Fruit fly (Drosophila melanogaster) whole organism, embryonic: ENCODE data around the gene Rdh.

Experiments
- Aef1 ChIP-seq: fragments of 200-800 bp; sonication (Bioruptor generic); IDR thresholded peaks from 3 replicates; pipeline ENCODE4 v1.3.6; 2022; ENCODE audit warnings: missing biosample characterization, missing genetic modification characterization
- Antp ChIP-seq: fragments of 200-800 bp; sonication (Bioruptor generic); optimal IDR thresholded peaks from 3 replicates; lab custom pipeline; 2016; ENCODE audit warnings: missing biosample characterization, missing genetic modification characterization
- B-H1 ChIP-seq: fragments of 200-800 bp; sonication (Bioruptor generic); IDR thresholded peaks from 3 replicates; pipeline ENCODE4 v1.3.6; 2022; ENCODE audit warnings: missing biosample characterization, missing genetic modification characterization
- CG10267 ChIP-seq: fragments of 200-800 bp; sonication (Bioruptor generic); optimal IDR thresholded peaks from 2 replicates; lab custom pipeline; 2018; ENCODE audit warnings: missing biosample characterization, mild to moderate bottlenecking, missing genetic modification characterization, moderate library complexity
- CG10959 ChIP-seq: fragments of 200-800 bp; sonication (Bioruptor generic); IDR thresholded peaks from 2 replicates; pipeline ENCODE4 v1.3.6; 2022; ENCODE audit warnings: missing biosample characterization, missing genetic modification characterization
- CG10979 ChIP-seq: fragments of 200-800 bp; sonication (Bioruptor generic); optimal IDR thresholded peaks from 2 replicates; lab custom pipeline; 2018; ENCODE audit warnings: missing biosample characterization, mild to moderate bottlenecking, missing genetic modification characterization, moderate library complexity
- CG12071 ChIP-seq: fragments of 200-800 bp; sonication (Bioruptor generic); optimal IDR thresholded peaks from 3 replicates; lab custom pipeline; 2018; ENCODE audit warnings: missing biosample characterization, mild to moderate bottlenecking, missing genetic modification characterization
- CG12744 ChIP-seq: fragments of 200-800 bp; sonication (Bioruptor generic); optimal IDR thresholded peaks from 2 replicates; lab custom pipeline; 2016; ENCODE audit warnings: missing biosample characterization, missing genetic modification characterization
- CG13424 ChIP-seq: fragments of 200-800 bp; sonication (Bioruptor generic); optimal IDR thresholded peaks from 2 replicates; lab custom pipeline; 2019; ENCODE audit warnings: missing biosample characterization, mild to moderate bottlenecking, missing genetic modification characterization, moderate library complexity
- CG16779 ChIP-seq: fragments of 200-800 bp; sonication (Bioruptor generic); IDR thresholded peaks from 2 replicates; pipeline ENCODE4 v1.3.6; 2022; ENCODE audit warnings: missing biosample characterization, missing genetic modification characterization
- CG17359 ChIP-seq: fragments of 200-800 bp; sonication (Bioruptor generic); optimal IDR thresholded peaks from 3 replicates; lab custom pipeline; 2018; ENCODE audit warnings: missing biosample characterization, mild to moderate bottlenecking, missing genetic modification characterization, moderate library complexity
- CG17802 ChIP-seq: fragments of 200-800 bp; sonication (Bioruptor generic); optimal IDR thresholded peaks from 2 replicates; lab custom pipeline; 2018; ENCODE audit warnings: missing biosample characterization, mild to moderate bottlenecking, missing genetic modification characterization, moderate library complexity
- CG18011 ChIP-seq: fragments of 200-800 bp; sonication (Bioruptor generic); optimal IDR thresholded peaks from 2 replicates; lab custom pipeline; 2017; ENCODE audit warnings: missing biosample characterization, missing genetic modification characterization, mild to moderate bottlenecking, moderate library complexity, missing genotype
- CG2199 ChIP-seq: fragments of 200-800 bp; sonication (Bioruptor generic); IDR thresholded peaks from 3 replicates; pipeline ENCODE4 v1.3.6; 2022; ENCODE audit warnings: missing biosample characterization, missing genetic modification characterization
- CG32532 ChIP-seq: fragments of 200-800 bp; sonication (Bioruptor generic); IDR thresholded peaks from 2 replicates; pipeline ENCODE4 v1.3.6; 2022; ENCODE audit warnings: missing biosample characterization, missing genetic modification characterization
- CG33557 ChIP-seq: fragments of 200-800 bp; sonication (Bioruptor generic); optimal IDR thresholded peaks from 2 replicates; lab custom pipeline; 2019; ENCODE audit warnings: missing biosample characterization, mild to moderate bottlenecking, missing genetic modification characterization, moderate library complexity
- CG42726 ChIP-seq: fragments of 200-800 bp; sonication (Bioruptor generic); IDR thresholded peaks from 2 replicates; pipeline ENCODE4 v1.3.6; 2022; ENCODE audit warnings: missing biosample characterization, missing genetic modification characterization; ENCODE audit not compliant: partially characterized antibody
- CG6272 ChIP-seq: fragments of 200-800 bp; sonication (Bioruptor generic); IDR thresholded peaks from 2 replicates; pipeline ENCODE4 v1.3.6; 2022; ENCODE audit warnings: missing biosample characterization, missing genetic modification characterization
- CG6689 ChIP-seq: fragments of 200-800 bp; sonication (Bioruptor generic); IDR thresholded peaks from 2 replicates; pipeline ENCODE4 v1.3.6; 2022; ENCODE audit warnings: missing biosample characterization, missing genetic modification characterization
- CG6791 ChIP-seq: fragments of 200-800 bp; sonication (Bioruptor generic); IDR thresholded peaks from 3 replicates; pipeline ENCODE4 v1.3.6; 2022; ENCODE audit warnings: missing biosample characterization, missing genetic modification characterization; ENCODE audit not compliant: partially characterized antibody
- CG7556 ChIP-seq: fragments of 200-800 bp; sonication (Bioruptor generic); optimal IDR thresholded peaks from 2 replicates; lab custom pipeline; 2017; ENCODE audit warnings: missing biosample characterization, mild to moderate bottlenecking, missing genetic modification characterization
- CG7839 ChIP-seq: fragments of 200-800 bp; sonication (Bioruptor generic); optimal IDR thresholded peaks from 3 replicates; lab custom pipeline; 2018; ENCODE audit warnings: missing biosample characterization, mild to moderate bottlenecking, missing genetic modification characterization, moderate library complexity
- CG8388 ChIP-seq: fragments of 200-800 bp; sonication (Bioruptor generic); optimal IDR thresholded peaks from 2 replicates; lab custom pipeline; 2019; ENCODE audit warnings: missing biosample characterization, mild to moderate bottlenecking, missing genetic modification characterization, moderate library complexity
- CG9817 ChIP-seq: fragments of 200-800 bp; sonication (Bioruptor generic); optimal IDR thresholded peaks from 2 replicates; lab custom pipeline; 2018; ENCODE audit warnings: missing biosample characterization, mild to moderate bottlenecking, missing genetic modification characterization, moderate library complexity
- Gsc ChIP-seq: fragments of 200-800 bp; sonication (Bioruptor generic); IDR thresholded peaks from 2 replicates; pipeline ENCODE4 v1.3.6; 2022; ENCODE audit warnings: missing biosample characterization, missing genetic modification characterization
- Gug ChIP-seq: fragments of 200-800 bp; sonication (Bioruptor generic); IDR thresholded peaks from 4 replicates; pipeline ENCODE4 v1.3.6; 2022; ENCODE audit warnings: missing biosample characterization, missing genetic modification characterization
- HmgD ChIP-seq: fragments of 200-800 bp; sonication (Bioruptor generic); optimal IDR thresholded peaks from 3 replicates; lab custom pipeline; 2016; ENCODE audit warnings: missing biosample characterization, missing genetic modification characterization
- Max ChIP-seq: fragments of 200-800 bp; sonication (Bioruptor generic); optimal IDR thresholded peaks from 2 replicates; lab custom pipeline; 2016; ENCODE audit warnings: missing biosample characterization, mild to moderate bottlenecking, missing genetic modification characterization
- TFAM ChIP-seq: fragments of 200-800 bp; sonication (Bioruptor generic); optimal IDR thresholded peaks from 2 replicates; lab custom pipeline; 2017; ENCODE audit warnings: missing biosample characterization, missing genetic modification characterization, inconsistent platforms
- Trl ChIP-seq, 3 experiments: fragments of >200 bp in 2 of 3; fragments of 200-800 bp in 1 of 3; sonication (Bioruptor generic) in 1 of 3; optimal IDR thresholded peaks; 2 replicates in 1 of 3; 3 replicates in 2 of 3; lab custom pipeline; 2016 to 2017; ENCODE audit warnings: missing biosample characterization in 1 of 3, missing genetic modification characterization in 1 of 3
- Xrp1 ChIP-seq: fragments of 200-800 bp; sonication (Bioruptor generic); IDR thresholded peaks from 2 replicates; pipeline ENCODE4 v1.3.6; 2022; ENCODE audit warnings: missing biosample characterization, missing genetic modification characterization
- abd-A ChIP-seq: fragments of 200-800 bp; sonication (Bioruptor generic); optimal IDR thresholded peaks from 3 replicates; lab custom pipeline; 2019; ENCODE audit warnings: missing biosample characterization, mild to moderate bottlenecking, missing genetic modification characterization, moderate library complexity
- bigmax ChIP-seq: fragments of 200-800 bp; sonication (Bioruptor generic); optimal IDR thresholded peaks from 2 replicates; lab custom pipeline; 2018; ENCODE audit warnings: missing biosample characterization, mild to moderate bottlenecking, missing genetic modification characterization
- dpn ChIP-seq, 2 experiments: fragments of 200-800 bp; sonication (Bioruptor generic); optimal IDR thresholded peaks; 3 replicates each; lab custom pipeline; 2016; ENCODE audit warnings: missing biosample characterization in 2 of 2, missing genetic modification characterization in 2 of 2
- gce ChIP-seq: fragments of 200-800 bp; sonication (Bioruptor generic); IDR thresholded peaks from 3 replicates; pipeline ENCODE4 v1.3.6; 2022; ENCODE audit warnings: missing biosample characterization, missing genetic modification characterization
- grn ChIP-seq: fragments of 200-800 bp; sonication (Bioruptor generic); optimal IDR thresholded peaks from 3 replicates; lab custom pipeline; 2017; ENCODE audit warnings: missing biosample characterization, missing genetic modification characterization
- gsb-n ChIP-seq: fragments of 200-800 bp; sonication (Bioruptor generic); optimal IDR thresholded peaks from 3 replicates; lab custom pipeline; 2018; ENCODE audit warnings: missing biosample characterization, mild to moderate bottlenecking, missing genetic modification characterization
- gt ChIP-seq: fragments of 200-800 bp; sonication (Bioruptor generic); IDR thresholded peaks from 2 replicates; pipeline ENCODE4 v1.3.6; 2022; ENCODE audit warnings: missing biosample characterization, missing genetic modification characterization
- ken ChIP-seq: fragments of 200-800 bp; sonication (Bioruptor generic); IDR thresholded peaks from 3 replicates; pipeline ENCODE4 v1.3.6; 2022; ENCODE audit warnings: missing biosample characterization, missing genetic modification characterization
- kni ChIP-seq: fragments of 200-800 bp; sonication (Bioruptor generic); optimal IDR thresholded peaks from 3 replicates; lab custom pipeline; 2017; ENCODE audit warnings: mild to moderate bottlenecking, missing biosample characterization, missing genetic modification reagents, missing genetic modification characterization
- lov ChIP-seq, 2 experiments: fragments of 200-800 bp in 1 of 2; fragments of >200 bp in 1 of 2; sonication (Bioruptor generic) in 1 of 2; IDR thresholded peaks in 1 of 2; optimal IDR thresholded peaks in 1 of 2; 2 replicates in 1 of 2; 3 replicates in 1 of 2; pipeline versions ENCODE4 v1.3.6 to Lab custom; 2017 to 2022; ENCODE audit warnings: missing biosample characterization in 1 of 2, missing genetic modification characterization in 1 of 2
- pan ChIP-seq, 4 experiments: fragments of >200 bp in 3 of 4; fragments of 200-800 bp in 1 of 4; sonication (Bioruptor generic) in 1 of 4; optimal IDR thresholded peaks in 3 of 4; IDR thresholded peaks in 1 of 4; 2 replicates each; pipeline versions ENCODE4 v1.3.6 to Lab custom; 2017 to 2022; ENCODE audit warnings: missing biosample characterization in 2 of 4, missing genetic modification characterization in 2 of 4, mixed read lengths in 1 of 4
- pb ChIP-seq: fragments of 200-800 bp; sonication (Bioruptor generic); optimal IDR thresholded peaks from 3 replicates; lab custom pipeline; 2016; ENCODE audit warnings: missing biosample characterization, missing genetic modification characterization
- prd ChIP-seq, 3 experiments: fragments of >200 bp in 2 of 3; fragments of 200-800 bp in 1 of 3; sonication (Bioruptor generic) in 1 of 3; optimal IDR thresholded peaks in 2 of 3; IDR thresholded peaks in 1 of 3; 2 replicates in 2 of 3; 3 replicates in 1 of 3; pipeline versions ENCODE4 v1.3.6 to Lab custom; 2017 to 2022; ENCODE audit warnings: missing biosample characterization in 1 of 3, missing genetic modification characterization in 1 of 3
- slou ChIP-seq: fragments of 200-800 bp; sonication (Bioruptor generic); optimal IDR thresholded peaks from 3 replicates; lab custom pipeline; 2016; ENCODE audit warnings: missing biosample characterization, missing genetic modification characterization
- tap ChIP-seq: fragments of 200-800 bp; optimal IDR thresholded peaks from 3 replicates; lab custom pipeline; 2019; ENCODE audit warnings: missing biosample characterization, mild to moderate bottlenecking, missing genetic modification characterization, moderate library complexity
- tio ChIP-seq: fragments of 200-800 bp; sonication (Bioruptor generic); optimal IDR thresholded peaks from 2 replicates; lab custom pipeline; 2017; ENCODE audit warnings: missing biosample characterization, missing genetic modification characterization, inconsistent platforms
- tna ChIP-seq: fragments of 200-800 bp; sonication (Bioruptor generic); IDR thresholded peaks from 2 replicates; pipeline ENCODE4 v1.3.6; 2022; ENCODE audit warnings: missing biosample characterization, missing genetic modification characterization; ENCODE audit not compliant: partially characterized antibody

Rdh gene

dm6 chr3L:3785688-3786087, 39.6 kb upstream of the Rdh start (continued):
- no peak for TF ChIP-seq CG18011 (GFP tag; lab: Kevin White, UChicago)
- TF ChIP-seq lov (optimal IDR thresholded peaks at IDR 0.05; lab: Kevin White, UChicago): no peak
- TF ChIP-seq lov (GFP tag; IDR thresholded peaks at IDR 0.05; lab: Robert Waterston, UW): no peak
- TF ChIP-seq CG32532 (GFP tag; lab: Robert Waterston, UW): peak; percentile 38; the same call in 1 of the 2 replicates
- no peak for TF ChIP-seq pan (optimal IDR thresholded peaks at IDR 0.05; lab: Kevin White, UChicago)
- TF ChIP-seq pan (GFP tag; optimal IDR thresholded peaks at IDR 0.05 in 1 of 2, IDR thresholded peaks at IDR 0.05 in 1 of 2): peak in 1 of 2 experiments; percentile 61
- no peak for TF ChIP-seq slou (GFP tag; lab: Kevin White, UChicago)
- TF ChIP-seq CG42726 (GFP tag; lab: Robert Waterston, UW): no peak
- no peak for TF ChIP-seq gsb-n (tag; lab: Kevin White, UChicago)
- peak; percentile 5; the same call in 1 of the 4 replicates for TF ChIP-seq Gug (GFP tag; lab: Robert Waterston, UW)
- TF ChIP-seq bigmax (GFP tag; lab: Kevin White, UChicago): no peak
- no peak for TF ChIP-seq grn (GFP tag; lab: Kevin White, UChicago)
- TF ChIP-seq abd-A (tag; lab: Kevin White, UChicago): no peak
- peak; percentile 29 for TF ChIP-seq CG10979 (tag; lab: Kevin White, UChicago)
- no peak for TF ChIP-seq Gsc
- no peak for TF ChIP-seq pb (GFP tag; lab: Kevin White, UChicago)
- TF ChIP-seq tap (tag; lab: Kevin White, UChicago): no peak
- no peak for TF ChIP-seq CG6791 (GFP tag; lab: Robert Waterston, UW)
- peak; percentile 33 for TF ChIP-seq Antp
- TF ChIP-seq tna (GFP tag; lab: Robert Waterston, UW): no peak
- peak; percentile 71; the same call in 1 of the 2 replicates for TF ChIP-seq Xrp1 (GFP tag; lab: Robert Waterston, UW)
- TF ChIP-seq CG8388: peak; percentile 19
- peak; percentile 9 for TF ChIP-seq CG13424 (tag; lab: Kevin White, UChicago)
- peak; percentile 29 for TF ChIP-seq B-H1 (GFP tag; lab: Robert Waterston, UW)
- no peak for TF ChIP-seq CG16779
- TF ChIP-seq CG9817 (tag; lab: Kevin White, UChicago): no peak
- no peak for TF ChIP-seq kni
- TF ChIP-seq Aef1: no peak
- TF ChIP-seq CG17359: peak; percentile 13
- no peak for TF ChIP-seq tio (GFP tag; lab: Kevin White, UChicago)
- TF ChIP-seq gt: no peak
- peak; percentile 43 for TF ChIP-seq CG7839 (tag; lab: Kevin White, UChicago)
- no peak for TF ChIP-seq CG12744
- no peak for TF ChIP-seq CG17802 (tag; lab: Kevin White, UChicago)
- TF ChIP-seq CG33557 (GFP tag; lab: Kevin White, UChicago): no peak
- TF ChIP-seq Trl (optimal IDR thresholded peaks at IDR 0.05; lab: Kevin White, UChicago): no peak
- TF ChIP-seq Trl (GFP tag; optimal IDR thresholded peaks at IDR 0.05; lab: Kevin White, UChicago): peak; percentile 1
- peak in 1 of 2 experiments; percentile 32 for TF ChIP-seq dpn (GFP tag; optimal IDR thresholded peaks at IDR 0.05; lab: Kevin White, UChicago)
- TF ChIP-seq prd (optimal IDR thresholded peaks at IDR 0.05; lab: Kevin White, UChicago): no peak
- peak; percentile 77 for TF ChIP-seq prd (GFP tag; IDR thresholded peaks at IDR 0.05; lab: Robert Waterston, UW)
- TF ChIP-seq CG7556 (GFP tag; lab: Kevin White, UChicago): no peak
- TF ChIP-seq CG12071 (GFP tag; lab: Kevin White, UChicago): no peak
- TF ChIP-seq CG10959 (GFP tag; lab: Robert Waterston, UW): no peak
- 0 out of 3 replicates have a peak, but pooled peaks have one; percentile 46 for TF ChIP-seq gce (GFP tag; lab: Robert Waterston, UW)
- no peak for TF ChIP-seq CG2199 (GFP tag; lab: Robert Waterston, UW)
- TF ChIP-seq CG6272 (GFP tag; lab: Robert Waterston, UW): no peak
- TF ChIP-seq CG10267 (tag; lab: Kevin White, UChicago): no peak
- TF ChIP-seq TFAM (GFP tag; lab: Kevin White, UChicago): no peak
- TF ChIP-seq HmgD (GFP tag; lab: Kevin White, UChicago): no peak
- peak; percentile 53; the same call in 1 of the 3 replicates for TF ChIP-seq ken (GFP tag; lab: Robert Waterston, UW)
- peak; percentile 54; the same call in 1 of the 2 replicates for TF ChIP-seq CG6689 (GFP tag; lab: Robert Waterston, UW)
- no peak for TF ChIP-seq Max (GFP tag; lab: Kevin White, UChicago)
